Worm (Caenorhabditis elegans): ENCODE results near the gene ugt-20.

ce11 chrIV:6060912-6061311 lies 22.5 kb downstream of the ugt-20 start:
- TF ChIP-seq aly-1 (tag; optimal IDR thresholded peaks at IDR 0.05) (no peak), ets-7 (tag; optimal IDR thresholded peaks at IDR 0.05) (no peak), ama-1 (optimal IDR thresholded peaks at IDR 0.05) (no peak), flt-1 (GFP tag; IDR thresholded peaks at IDR 0.05) (no peak), ceh-36 (tag; optimal IDR thresholded peaks at IDR 0.05) (no peak), sea-1 (GFP tag; conservative IDR thresholded peaks at IDR 0.05) (no peak), B0310.2 (tag; optimal IDR thresholded peaks at IDR 0.05) (no peak), hmbx-1 (tag; optimal IDR thresholded peaks at IDR 0.05) (no peak), F13C5.2 (tag; optimal IDR thresholded peaks at IDR 0.05) (no peak), tbx-11 (GFP tag; IDR thresholded peaks at IDR 0.05) (no peak), hnd-1 (tag; optimal IDR thresholded peaks at IDR 0.05) (no peak), ceh-13 (GFP tag; optimal IDR thresholded peaks at IDR 0.05) (no peak), tra-4 (tag; optimal IDR thresholded peaks at IDR 0.05) (no peak)
